Fruit fly (Drosophila melanogaster) whole organism, embryonic: Measurements from ENCODE around the gene CG33687.

Experiments used
- Blimp-1 ChIP-seq: fragments of 200-800 bp; sonication (Bioruptor generic); optimal IDR thresholded peaks from 3 replicates; lab custom pipeline; 2018; ENCODE audit warnings: missing biosample characterization, missing genetic modification characterization, mild to moderate bottlenecking, moderate library complexity, missing genetic modification reagents
- CG1024 ChIP-seq: fragments of 200-800 bp; sonication (Bioruptor generic); IDR thresholded peaks from 2 replicates; pipeline ENCODE4 v1.3.6; 2022; ENCODE audit warnings: missing biosample characterization, missing genetic modification characterization
- CG10654 ChIP-seq: fragments of 200-800 bp; sonication (Bioruptor generic); optimal IDR thresholded peaks from 2 replicates; lab custom pipeline; 2016; ENCODE audit warnings: missing biosample characterization, missing genetic modification characterization
- CG11093 ChIP-seq: fragments of 200-800 bp; sonication (Bioruptor generic); IDR thresholded peaks from 3 replicates; pipeline ENCODE4 v1.3.6; 2022; ENCODE audit warnings: missing biosample characterization, missing genetic modification characterization
- CG11696 ChIP-seq: fragments of 200-800 bp; sonication (Bioruptor generic); IDR thresholded peaks from 2 replicates; pipeline ENCODE4 v1.3.6; 2022; ENCODE audit warnings: missing biosample characterization, missing genetic modification characterization
- CG12155 ChIP-seq: fragments of 200-800 bp; sonication (Bioruptor generic); optimal IDR thresholded peaks from 3 replicates; lab custom pipeline; 2016; ENCODE audit warnings: missing biosample characterization, missing genetic modification characterization
- CG14014 ChIP-seq: fragments of 200-800 bp; sonication (Bioruptor generic); IDR thresholded peaks from 2 replicates; pipeline ENCODE4 v1.3.6; 2022; ENCODE audit warnings: missing biosample characterization, missing genetic modification characterization
- CG15073 ChIP-seq: fragments of 200-800 bp; sonication (Bioruptor generic); optimal IDR thresholded peaks from 2 replicates; lab custom pipeline; 2016; ENCODE audit warnings: missing biosample characterization, missing genetic modification characterization
- CG18262 ChIP-seq: fragments of 200-800 bp; optimal IDR thresholded peaks from 3 replicates; lab custom pipeline; 2019; ENCODE audit warnings: missing biosample characterization, mild to moderate bottlenecking, missing genetic modification characterization, moderate library complexity
- CG33557 ChIP-seq: fragments of 200-800 bp; sonication (Bioruptor generic); optimal IDR thresholded peaks from 2 replicates; lab custom pipeline; 2019; ENCODE audit warnings: missing biosample characterization, mild to moderate bottlenecking, missing genetic modification characterization, moderate library complexity
- CG5180 ChIP-seq: fragments of 200-800 bp; sonication (Bioruptor generic); optimal IDR thresholded peaks from 3 replicates; lab custom pipeline; 2017; ENCODE audit warnings: missing biosample characterization, missing genetic modification characterization, mild to moderate bottlenecking, moderate library complexity, missing genetic modification reagents
- CG7372 ChIP-seq: fragments of 200-800 bp; sonication (Bioruptor generic); IDR thresholded peaks from 2 replicates; pipeline ENCODE4 v1.3.6; 2022; ENCODE audit warnings: missing biosample characterization, missing genetic modification characterization
- CG7963 ChIP-seq: fragments of 200-800 bp; sonication (Bioruptor generic); IDR thresholded peaks from 3 replicates; pipeline ENCODE4 v1.3.6; 2022; ENCODE audit warnings: missing biosample characterization, missing genetic modification characterization; ENCODE audit not compliant: partially characterized antibody
- CG8478 ChIP-seq: fragments of >200 bp; optimal IDR thresholded peaks from 2 replicates; lab custom pipeline; 2018
- CG9727 ChIP-seq: fragments of 200-800 bp; sonication (Bioruptor generic); optimal IDR thresholded peaks from 3 replicates; lab custom pipeline; 2017; ENCODE audit warnings: missing biosample characterization, mild to moderate bottlenecking, missing genetic modification characterization
- CHES-1-like ChIP-seq: fragments of 200-800 bp; sonication (Bioruptor generic); optimal IDR thresholded peaks from 2 replicates; lab custom pipeline; 2016; ENCODE audit warnings: missing biosample characterization, missing genetic modification characterization
- Dll ChIP-seq: fragments of 200-800 bp; sonication (Bioruptor generic); IDR thresholded peaks from 4 replicates; pipeline ENCODE4 v1.3.6; 2022; ENCODE audit warnings: missing biosample characterization, missing genetic modification characterization; ENCODE audit not compliant: partially characterized antibody
- Dref ChIP-seq: fragments of 200-800 bp; sonication (Bioruptor generic); IDR thresholded peaks from 2 replicates; pipeline ENCODE4 v1.3.6; 2022; ENCODE audit warnings: missing biosample characterization, missing genetic modification characterization
- E2f2 ChIP-seq: fragments of 200-800 bp; sonication (Bioruptor generic); IDR thresholded peaks from 2 replicates; pipeline ENCODE4 v1.3.6; 2022; ENCODE audit warnings: missing biosample characterization, missing genetic modification characterization
- Ets65A ChIP-seq: fragments of 200-800 bp; sonication (Bioruptor generic); peaks from one replicate; lab custom pipeline; 2016; ENCODE audit warnings: missing biosample characterization, missing genetic modification characterization
- HLHmδ ChIP-seq: fragments of 200-800 bp; sonication (Bioruptor generic); optimal IDR thresholded peaks from 2 replicates; lab custom pipeline; 2018; ENCODE audit warnings: missing biosample characterization, mild to moderate bottlenecking, missing genetic modification characterization, moderate library complexity
- Max ChIP-seq: fragments of 200-800 bp; sonication (Bioruptor generic); optimal IDR thresholded peaks from 2 replicates; lab custom pipeline; 2016; ENCODE audit warnings: missing biosample characterization, mild to moderate bottlenecking, missing genetic modification characterization
- Myb ChIP-seq: fragments of 200-800 bp; sonication (Bioruptor generic); optimal IDR thresholded peaks from 2 replicates; lab custom pipeline; 2016; ENCODE audit warnings: missing biosample characterization, missing genetic modification characterization
- Poxn ChIP-seq: fragments of 200-800 bp; sonication (Bioruptor generic); IDR thresholded peaks from 2 replicates; pipeline ENCODE4 v1.3.6; 2022; ENCODE audit warnings: missing biosample characterization, missing genetic modification characterization
- Rx ChIP-seq: fragments of 200-800 bp; sonication (Bioruptor generic); IDR thresholded peaks from 2 replicates; pipeline ENCODE4 v1.3.6; 2022; ENCODE audit warnings: missing biosample characterization, missing genetic modification characterization
- Stat92E ChIP-seq, 3 experiments: fragments of >200 bp in 2 of 3; fragments of 200-800 bp in 1 of 3; sonication (Bioruptor generic) in 1 of 3; optimal IDR thresholded peaks; 2 replicates each; lab custom pipeline; 2017 to 2019; ENCODE audit warnings: missing biosample characterization in 3 of 3, missing genetic modification characterization in 3 of 3, mild to moderate bottlenecking in 1 of 3, moderate library complexity in 1 of 3
- Xrp1 ChIP-seq: fragments of 200-800 bp; sonication (Bioruptor generic); IDR thresholded peaks from 2 replicates; pipeline ENCODE4 v1.3.6; 2022; ENCODE audit warnings: missing biosample characterization, missing genetic modification characterization
- ase ChIP-seq: fragments of 200-800 bp; sonication (Bioruptor generic); IDR thresholded peaks from 3 replicates; pipeline ENCODE4 v1.3.6; 2022; ENCODE audit warnings: missing biosample characterization, missing genetic modification characterization
- cas ChIP-seq: fragments of 200-800 bp; sonication (Bioruptor generic); IDR thresholded peaks from 2 replicates; pipeline ENCODE4 v1.3.6; 2022; ENCODE audit warnings: missing biosample characterization, missing genetic modification characterization
- chinmo ChIP-seq: fragments of 200-800 bp; sonication (Bioruptor generic); IDR thresholded peaks from 4 replicates; pipeline ENCODE4 v1.3.6; 2022; ENCODE audit warnings: missing biosample characterization, missing genetic modification characterization; ENCODE audit not compliant: partially characterized antibody
- chm ChIP-seq: fragments of 200-800 bp; sonication (Bioruptor generic); IDR thresholded peaks from 2 replicates; pipeline ENCODE4 v1.3.6; 2022; ENCODE audit warnings: missing biosample characterization, missing genetic modification characterization
- dm ChIP-seq: fragments of 200-800 bp; sonication (Bioruptor generic); optimal IDR thresholded peaks from 3 replicates; lab custom pipeline; 2016; ENCODE audit warnings: missing biosample characterization, missing genetic modification characterization
- eve ChIP-seq, 2 experiments: fragments of >200 bp; optimal IDR thresholded peaks; 2 replicates each; lab custom pipeline; 2017; ENCODE audit warnings: missing biosample characterization in 2 of 2, missing genetic modification characterization in 2 of 2
- fd96Cb ChIP-seq: fragments of 200-800 bp; sonication (Bioruptor generic); optimal IDR thresholded peaks from 2 replicates; lab custom pipeline; 2018; ENCODE audit warnings: missing biosample characterization, mild to moderate bottlenecking, missing genetic modification characterization, moderate library complexity
- ham ChIP-seq: fragments of 200-800 bp; sonication (Bioruptor generic); IDR thresholded peaks from 2 replicates; pipeline ENCODE4 v1.3.6; 2022; ENCODE audit warnings: missing biosample characterization, missing genetic modification characterization
- inv ChIP-seq: fragments of 200-800 bp; sonication (Bioruptor generic); IDR thresholded peaks from 2 replicates; pipeline ENCODE4 v1.3.6; 2022; ENCODE audit warnings: missing biosample characterization, missing genetic modification characterization; ENCODE audit not compliant: partially characterized antibody
- knrl ChIP-seq: fragments of 200-800 bp; sonication (Bioruptor generic); IDR thresholded peaks from 3 replicates; pipeline ENCODE4 v1.3.6; 2022; ENCODE audit warnings: missing biosample characterization, missing genetic modification characterization; ENCODE audit not compliant: partially characterized antibody
- nau ChIP-seq: fragments of 200-800 bp; sonication (Bioruptor generic); optimal IDR thresholded peaks from 3 replicates; lab custom pipeline; 2017; ENCODE audit warnings: missing biosample characterization, mild to moderate bottlenecking, missing genetic modification characterization, missing genetic modification reagents
- pho ChIP-seq: fragments of 200-800 bp; sonication (Bioruptor generic); optimal IDR thresholded peaks from 2 replicates; lab custom pipeline; 2016; ENCODE audit warnings: missing biosample characterization, missing genetic modification characterization
- phol ChIP-seq: fragments of 200-800 bp; sonication (Bioruptor generic); optimal IDR thresholded peaks from 3 replicates; lab custom pipeline; 2018; ENCODE audit warnings: missing biosample characterization, mild to moderate bottlenecking, missing genetic modification characterization, moderate library complexity
- pnt ChIP-seq: fragments of 200-800 bp; sonication (Bioruptor generic); optimal IDR thresholded peaks from 3 replicates; lab custom pipeline; 2016; ENCODE audit warnings: missing biosample characterization, missing genetic modification characterization
- rib ChIP-seq: fragments of 200-800 bp; sonication (Bioruptor generic); IDR thresholded peaks from 2 replicates; pipeline ENCODE4 v1.3.6; 2022; ENCODE audit warnings: missing biosample characterization, missing genetic modification characterization
- row ChIP-seq: fragments of 200-800 bp; sonication (Bioruptor generic); IDR thresholded peaks from 3 replicates; pipeline ENCODE4 v1.3.6; 2022; ENCODE audit warnings: missing biosample characterization, missing genetic modification characterization
- sens ChIP-seq: fragments of 200-800 bp; sonication (Bioruptor generic); peaks from one replicate; lab custom pipeline; 2016; ENCODE audit warnings: missing biosample characterization, missing genetic modification characterization
- slou ChIP-seq: fragments of 200-800 bp; sonication (Bioruptor generic); optimal IDR thresholded peaks from 3 replicates; lab custom pipeline; 2016; ENCODE audit warnings: missing biosample characterization, missing genetic modification characterization
- sna ChIP-seq: fragments of 200-800 bp; sonication (Bioruptor generic); IDR thresholded peaks from 2 replicates; pipeline ENCODE4 v1.3.6; 2022; ENCODE audit warnings: missing biosample characterization, missing genetic modification characterization; ENCODE audit not compliant: partially characterized antibody
- sr ChIP-seq: fragments of 200-800 bp; sonication (Bioruptor generic); IDR thresholded peaks from 3 replicates; pipeline ENCODE4 v1.3.6; 2022; ENCODE audit warnings: missing biosample characterization, missing genetic modification characterization
- tgo ChIP-seq: fragments of 200-800 bp; sonication (Bioruptor generic); IDR thresholded peaks from 3 replicates; pipeline ENCODE4 v1.3.6; 2022; ENCODE audit warnings: missing biosample characterization, missing genetic modification characterization
- wor ChIP-seq: fragments of 200-800 bp; sonication (Bioruptor generic); IDR thresholded peaks from 2 replicates; pipeline ENCODE4 v1.3.6; 2022; ENCODE audit warnings: missing biosample characterization, missing genetic modification characterization
- z ChIP-seq: fragments of 200-800 bp; sonication (Bioruptor generic); IDR thresholded peaks from 3 replicates; pipeline ENCODE4 v1.3.6; 2022; ENCODE audit warnings: missing biosample characterization, missing genetic modification characterization

Gene CG33687

dm6 chr3L:16161847-16162556 is 35.7 kb upstream of the CG33687 start (continued):
- TF ChIP-seq dm (GFP tag; lab: Kevin White, UChicago) (peak; percentile 1), inv (no peak), z (no peak), CG7372 (GFP tag; lab: Robert Waterston, UW) (no peak), CG8478 (lab: Kevin White, UChicago) (no peak), CG18262 (tag; lab: Kevin White, UChicago) (peak; percentile 76), sr (GFP tag; lab: Robert Waterston, UW) (no peak), sna (no peak), CG5180 (peak; percentile 45), nau (GFP tag; lab: Kevin White, UChicago) (peak; percentile 76), Ets65A (GFP tag; lab: Kevin White, UChicago) (peak; percentile 34), cas (GFP tag; lab: Robert Waterston, UW) (no peak), knrl (GFP tag; lab: Robert Waterston, UW) (no peak), phol (tag; lab: Kevin White, UChicago) (peak; percentile 63), Dll (GFP tag; lab: Robert Waterston, UW) (no peak), Dref (GFP tag; lab: Robert Waterston, UW) (no peak), eve (GFP tag; optimal IDR thresholded peaks at IDR 0.05; lab: Kevin White, UChicago) (peak in 1 of 2 experiments; percentile 92), sens (peak; percentile 87), wor (GFP tag; lab: Robert Waterston, UW) (no peak), HLHmδ (no peak), Rx (GFP tag; lab: Robert Waterston, UW) (peak; percentile 18; the same call in 1 of the 2 replicates), pho (GFP tag; lab: Kevin White, UChicago) (peak; percentile 66), rib (GFP tag; lab: Robert Waterston, UW) (0 out of 2 replicates have a peak, but pooled peaks have one; percentile 41), CG1024 (no peak), Xrp1 (GFP tag; lab: Robert Waterston, UW) (no peak; the same call in 1 of the 2 replicates), CG15073 (GFP tag; lab: Kevin White, UChicago) (no peak), pnt (GFP tag; lab: Kevin White, UChicago) (peak; percentile 52), CG11696 (peak; percentile 88), Stat92E (GFP tag; optimal IDR thresholded peaks at IDR 0.05; lab: Kevin White, UChicago) (no peak), row (GFP tag; lab: Robert Waterston, UW) (peak; percentile 87), ase (0 out of 3 replicates have a peak, but pooled peaks have one; percentile 39), CG12155 (GFP tag; lab: Kevin White, UChicago) (peak; percentile 64), tgo (GFP tag; lab: Robert Waterston, UW) (peak; percentile 69; the same call in 2 of the 3 replicates), chinmo (GFP tag; lab: Robert Waterston, UW) (peak; percentile 39; the same call in 1 of the 4 replicates), CG10654 (GFP tag; lab: Kevin White, UChicago) (peak; percentile 25), Myb (peak; percentile 64), CHES-1-like (peak; percentile 64), slou (GFP tag; lab: Kevin White, UChicago) (no peak), CG9727 (GFP tag; lab: Kevin White, UChicago) (peak; percentile 69), CG11093 (GFP tag; lab: Robert Waterston, UW) (no peak), CG7963 (no peak), CG33557 (GFP tag; lab: Kevin White, UChicago) (peak; percentile 6), Max (peak; percentile 56), Blimp-1 (GFP tag; lab: Kevin White, UChicago) (peak; percentile 67), E2f2 (GFP tag; lab: Robert Waterston, UW) (peak; percentile 47; the same call in 1 of the 2 replicates), Poxn (no peak), CG14014 (GFP tag; lab: Robert Waterston, UW) (peak; percentile 55), fd96Cb (tag; lab: Kevin White, UChicago) (peak; percentile 70), chm (GFP tag; lab: Robert Waterston, UW) (0 out of 2 replicates have a peak, but pooled peaks have one; percentile 30), ham (no peak)
